Worm (Caenorhabditis elegans) whole organism, L2 larva: ENCODE measurements around the gene Y70C5A.4.

Experiments used
- blmp-1 ChIP-seq: sonication (generic microtip); optimal IDR thresholded peaks from 2 replicates; lab custom pipeline; 2017; ENCODE audit warnings: missing genetic modification characterization, mild to moderate bottlenecking, missing compliant biosample characterization, antibody characterized with exemption, moderate library complexity; ENCODE audit not compliant: insufficient read depth
- dmd-4 ChIP-seq: sonication (generic microtip); optimal IDR thresholded peaks from 2 replicates; lab custom pipeline; 2017; ENCODE audit warnings: missing biosample characterization, missing genetic modification characterization
- elt-3 ChIP-seq: sonication (generic microtip); optimal IDR thresholded peaks from 2 replicates; lab custom pipeline; 2017; ENCODE audit warnings: missing biosample characterization, missing genetic modification characterization
- lsy-2 ChIP-seq, 2 experiments: fragments of 150-350 bp in 1 of 2; sonication (generic microtip) in 1 of 2; optimal IDR thresholded peaks; 2 replicates each; lab custom pipeline; 2014 to 2017; ENCODE audit warnings: missing biosample characterization in 2 of 2, missing genetic modification characterization in 2 of 2
- nhr-237 ChIP-seq: fragments of 150-350 bp; optimal IDR thresholded peaks from 2 replicates; lab custom pipeline; 2014; ENCODE audit warnings: missing biosample characterization, missing genetic modification characterization
- nhr-25 ChIP-seq: fragments of 150-350 bp; sonication (generic microtip); optimal IDR thresholded peaks from 3 replicates; lab custom pipeline; 2014; ENCODE audit warnings: missing biosample characterization, missing genetic modification characterization
- zag-1 ChIP-seq: fragments of 150-350 bp; optimal IDR thresholded peaks from 2 replicates; lab custom pipeline; 2014; ENCODE audit warnings: missing biosample characterization, missing genetic modification characterization

DNA sequence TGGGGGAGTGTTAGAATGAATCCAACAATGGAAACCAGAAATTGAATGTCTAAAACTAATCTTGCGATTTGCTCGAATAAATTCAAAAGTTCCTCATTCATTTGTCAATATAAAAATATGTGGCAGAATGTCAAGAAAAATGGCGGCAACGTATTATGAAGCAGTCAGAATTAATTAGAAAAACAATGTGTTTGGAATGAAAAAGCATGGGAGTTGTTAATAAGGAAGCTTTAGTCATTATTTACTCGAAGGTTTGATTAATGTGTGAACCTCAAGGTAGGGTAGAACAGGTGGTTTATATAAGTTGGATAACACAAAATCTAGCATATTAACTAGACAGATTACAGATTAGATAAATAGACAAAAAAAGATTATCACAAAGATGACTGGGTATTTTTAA lies 20.6 kb downstream of the Y70C5A.4 start, which contains the start of gene srw-76:
- TF ChIP-seq blmp-1 (tag; lab: Kevin White, UChicago) = no peak
- no peak for TF ChIP-seq elt-3 (tag; lab: Kevin White, UChicago)
- no peak for TF ChIP-seq lsy-2 (tag; optimal IDR thresholded peaks at IDR 0.05; lab: Kevin White, UChicago)
- TF ChIP-seq nhr-237 = no peak
- no peak for TF ChIP-seq dmd-4 (tag; lab: Kevin White, UChicago)
- no peak for TF ChIP-seq nhr-25 (tag; lab: Kevin White, UChicago)
- TF ChIP-seq zag-1 (tag; lab: Kevin White, UChicago) = no peak
